Worm (Caenorhabditis elegans) whole organism, midembryonic: Measurements from ENCODE around the gene hpo-7.

Experiments
- T22C8.4 ChIP-seq: fragments of 200-800 bp; sonication (Bioruptor generic); IDR thresholded peaks from 2 replicates; pipeline ENCODE4 v1.3.6; 2022; ENCODE audit warnings: missing genetic modification characterization, missing compliant biosample characterization
- cog-1 ChIP-seq: sonication (generic microtip); optimal IDR thresholded peaks from 2 replicates; lab custom pipeline; 2016; ENCODE audit warnings: missing genetic modification characterization, missing compliant biosample characterization
- flt-1 ChIP-seq: fragments of 200-800 bp; sonication (Bioruptor generic); IDR thresholded peaks from 2 replicates; pipeline ENCODE4 v1.3.6; 2022; ENCODE audit warnings: missing genetic modification characterization, missing compliant biosample characterization
- klf-2 ChIP-seq: fragments of 200-800 bp; sonication (Bioruptor generic); conservative IDR thresholded peaks from 2 replicates; pipeline ENCODE4 v1.3.6; 2022; ENCODE audit warnings: missing genetic modification reagents, missing genetic modification characterization, missing compliant biosample characterization
- med-1 ChIP-seq: sonication (generic microtip); optimal IDR thresholded peaks from 2 replicates; lab custom pipeline; 2017; ENCODE audit warnings: missing genetic modification characterization, mild to moderate bottlenecking, missing compliant biosample characterization, antibody characterized with exemption, missing genetic modification reagents; ENCODE audit not compliant: insufficient read depth
- ref-1 ChIP-seq: fragments of 200-800 bp; sonication (Bioruptor generic); conservative IDR thresholded peaks from 2 replicates; pipeline ENCODE4 v1.3.6; 2022; ENCODE audit warnings: missing genetic modification reagents, missing genetic modification characterization, missing compliant biosample characterization
- tab-1 ChIP-seq: fragments of 200-800 bp; sonication (Bioruptor generic); IDR thresholded peaks from 2 replicates; pipeline ENCODE4 v1.3.6; 2022; ENCODE audit warnings: missing genetic modification characterization, missing compliant biosample characterization
- ztf-23 ChIP-seq: fragments of 200-800 bp; sonication (Bioruptor generic); IDR thresholded peaks from 2 replicates; pipeline ENCODE4 v1.3.6; 2022; ENCODE audit warnings: missing genetic modification reagents, missing genetic modification characterization, missing compliant biosample characterization
- ztf-29 ChIP-seq: fragments of 200-800 bp; sonication (Bioruptor generic); IDR thresholded peaks from 2 replicates; pipeline ENCODE4 v1.3.6; 2022; ENCODE audit warnings: missing genetic modification reagents, missing genetic modification characterization, missing compliant biosample characterization

- TF ChIP-seq tab-1 (GFP tag; lab: Robert Waterston, UW) = no peak
- no peak for TF ChIP-seq flt-1 (GFP tag; lab: Robert Waterston, UW)
- no peak for TF ChIP-seq ztf-29 (GFP tag; lab: Robert Waterston, UW)
- TF ChIP-seq klf-2 (GFP tag; lab: Robert Waterston, UW) = no peak
- TF ChIP-seq cog-1 = no peak
- no peak for TF ChIP-seq ztf-23 (GFP tag; lab: Robert Waterston, UW)
- TF ChIP-seq T22C8.4 (GFP tag; lab: Robert Waterston, UW) = no peak
- TF ChIP-seq ref-1 (GFP tag; lab: Robert Waterston, UW) = no peak
- TF ChIP-seq med-1 (GFP tag; lab: Kevin White, UChicago) = no peak
These were observed at the start of gene hpo-7 for ce11 chrII:2135604-2136003.
